Worm (Caenorhabditis elegans): ENCODE data around the gene nspb-9.

ce11 chrII:14619806-14620205, 39.1 kb downstream of the nspb-9 start:
- TF ChIP-seq scrt-1 (GFP tag; IDR thresholded peaks at IDR 0.05) (no peak), ceh-13 (GFP tag; optimal IDR thresholded peaks at IDR 0.05) (no peak), tra-4 (tag; optimal IDR thresholded peaks at IDR 0.05) (no peak), ama-1 (optimal IDR thresholded peaks at IDR 0.05) (no peak), tbx-37 (GFP tag; conservative IDR thresholded peaks at IDR 0.05) (no peak), aly-1 (tag; optimal IDR thresholded peaks at IDR 0.05) (no peak)

Measured in whole organism, early embryonic.